Worm (Caenorhabditis elegans) whole organism, L1 larva: Measurements from ENCODE around the gene srw-57.
A peak's percentile ranks its signal among the peaks of the same experiment; 100 is the strongest.

ENCODE experiments used
- C34B4.2 ChIP-seq: sonication (generic microtip); optimal IDR thresholded peaks from 2 replicates; lab custom pipeline; 2017; ENCODE audit warnings: mild to moderate bottlenecking, missing genetic modification characterization, missing compliant biosample characterization
- alr-1 ChIP-seq: fragments of 200-800 bp; sonication (Bioruptor generic); optimal IDR thresholded peaks from 2 replicates; lab custom pipeline; 2018; ENCODE audit warnings: borderline replicate concordance, mild to moderate bottlenecking, missing genetic modification characterization, missing compliant biosample characterization
- aly-2 ChIP-seq: fragments of 150-350 bp; optimal IDR thresholded peaks from 2 replicates; lab custom pipeline; 2014; ENCODE audit warnings: missing biosample characterization, missing genetic modification characterization
- ama-1 ChIP-seq: fragments of 150-350 bp; optimal IDR thresholded peaks from 2 replicates; lab custom pipeline; 2014
- ceh-90 ChIP-seq: sonication (generic microtip); optimal IDR thresholded peaks from 2 replicates; lab custom pipeline; 2016; ENCODE audit warnings: missing genetic modification characterization, missing compliant biosample characterization
- ces-1 ChIP-seq: fragments of 150-350 bp; optimal IDR thresholded peaks from 2 replicates; lab custom pipeline; 2014; ENCODE audit warnings: missing biosample characterization, missing genetic modification reagents, missing genetic modification characterization
- dpl-1 ChIP-seq, 3 experiments: fragments of 150-350 bp in 2 of 3; sonication (generic microtip) in 1 of 3; optimal IDR thresholded peaks; 2 replicates each; lab custom pipeline; 2014 to 2017; ENCODE audit warnings: missing biosample characterization in 3 of 3, missing genetic modification characterization in 3 of 3, missing genetic modification reagents in 3 of 3
- efl-1 ChIP-seq, 4 experiments: fragments of 150-350 bp; optimal IDR thresholded peaks in 3 of 4; peaks in 1 of 4; 1 replicate in 1 of 4; 2 replicates in 3 of 4; lab custom pipeline; 2014; ENCODE audit warnings: missing biosample characterization in 2 of 4, missing genetic modification characterization in 2 of 4, missing genetic modification reagents in 2 of 4
- efl-3 ChIP-seq: fragments of 200-800 bp; sonication (Bioruptor generic); optimal IDR thresholded peaks from 2 replicates; lab custom pipeline; 2018; ENCODE audit warnings: mild to moderate bottlenecking, missing genetic modification characterization, missing compliant biosample characterization
- egl-13 ChIP-seq: sonication (generic microtip); optimal IDR thresholded peaks from 2 replicates; lab custom pipeline; 2016; ENCODE audit warnings: missing genotype, missing genetic modification reagents, missing genetic modification characterization, missing compliant biosample characterization
- egl-27 ChIP-seq, 2 experiments: fragments of 150-350 bp in 1 of 2; sonication (generic microtip); optimal IDR thresholded peaks; 3 replicates each; lab custom pipeline; 2017 to 2018; ENCODE audit warnings: missing biosample characterization in 2 of 2, missing genetic modification characterization in 2 of 2, missing genetic modification reagents in 2 of 2
- elt-2 ChIP-seq: sonication (generic microtip); optimal IDR thresholded peaks from 2 replicates; lab custom pipeline; 2016; ENCODE audit warnings: missing genetic modification characterization, mild to moderate bottlenecking, inconsistent platforms, missing compliant biosample characterization, missing genetic modification reagents
- elt-3 ChIP-seq, 6 experiments: fragments of 150-350 bp in 1 of 6; sonication (generic microtip); optimal IDR thresholded peaks; 2 replicates each; lab custom pipeline; 2017 to 2018; ENCODE audit warnings: missing biosample characterization in 6 of 6, missing genetic modification characterization in 6 of 6, inconsistent platforms in 1 of 6
- fkh-10 ChIP-seq: sonication (generic microtip); optimal IDR thresholded peaks from 2 replicates; lab custom pipeline; 2017; ENCODE audit warnings: missing biosample characterization, missing genetic modification reagents, missing genetic modification characterization
- fkh-8 ChIP-seq: sonication (generic microtip); optimal IDR thresholded peaks from 2 replicates; lab custom pipeline; 2016; ENCODE audit warnings: mild to moderate bottlenecking, missing genetic modification characterization, missing compliant biosample characterization
- hlh-4 ChIP-seq: sonication (generic microtip); optimal IDR thresholded peaks from 2 replicates; lab custom pipeline; 2016; ENCODE audit warnings: mild to moderate bottlenecking, missing genetic modification characterization, missing compliant biosample characterization
- hpl-2 ChIP-seq: fragments of 150-350 bp; optimal IDR thresholded peaks from 2 replicates; lab custom pipeline; 2014; ENCODE audit warnings: missing biosample characterization, missing genetic modification reagents, missing genetic modification characterization
- jun-1 ChIP-seq: fragments of 150-350 bp; optimal IDR thresholded peaks from 2 replicates; lab custom pipeline; 2014; ENCODE audit warnings: missing biosample characterization, missing genetic modification reagents, missing genetic modification characterization
- lin-13 ChIP-seq: fragments of 150-350 bp; optimal IDR thresholded peaks from 2 replicates; lab custom pipeline; 2014; ENCODE audit warnings: missing biosample characterization, missing genetic modification reagents, missing genetic modification characterization
- lin-14 ChIP-seq: fragments of 200-800 bp; sonication (Bioruptor generic); optimal IDR thresholded peaks from 2 replicates; lab custom pipeline; 2018; ENCODE audit warnings: mild to moderate bottlenecking, missing genetic modification characterization, moderate library complexity, missing compliant biosample characterization
- lin-15B ChIP-seq: fragments of 150-350 bp; sonication (generic microtip); optimal IDR thresholded peaks from 3 replicates; lab custom pipeline; 2014; ENCODE audit warnings: missing biosample characterization, missing genetic modification characterization
- lin-35 ChIP-seq, 2 experiments: fragments of 150-350 bp; optimal IDR thresholded peaks; 2 replicates each; lab custom pipeline; 2014; ENCODE audit warnings: missing biosample characterization in 2 of 2, missing genetic modification characterization in 2 of 2, missing genetic modification reagents in 2 of 2
- mdl-1 ChIP-seq, 2 experiments: fragments of 150-350 bp; optimal IDR thresholded peaks; 2 replicates each; lab custom pipeline; 2014 to 2017; ENCODE audit warnings: missing biosample characterization in 2 of 2, missing genetic modification characterization in 2 of 2, inconsistent platforms in 1 of 2
- mef-2 ChIP-seq: fragments of 150-350 bp; optimal IDR thresholded peaks from 2 replicates; lab custom pipeline; 2014; ENCODE audit warnings: missing biosample characterization, missing genetic modification characterization
- nhr-47 ChIP-seq: sonication (generic microtip); optimal IDR thresholded peaks from 2 replicates; lab custom pipeline; 2016; ENCODE audit warnings: mild to moderate bottlenecking, missing genetic modification characterization, moderate library complexity, missing compliant biosample characterization
- nhr-84 ChIP-seq: sonication (generic microtip); optimal IDR thresholded peaks from 2 replicates; lab custom pipeline; 2017; ENCODE audit warnings: missing biosample characterization, missing genetic modification characterization
- pag-3 ChIP-seq: sonication (generic microtip); optimal IDR thresholded peaks from 2 replicates; lab custom pipeline; 2017; ENCODE audit warnings: missing genetic modification characterization, mild to moderate bottlenecking, missing compliant biosample characterization, antibody characterized with exemption, borderline replicate concordance; ENCODE audit not compliant: insufficient read depth
- pqm-1 ChIP-seq: sonication (generic microtip); optimal IDR thresholded peaks from 3 replicates; lab custom pipeline; 2017; ENCODE audit warnings: missing biosample characterization, missing genetic modification characterization
- skn-1 ChIP-seq: fragments of 150-350 bp; optimal IDR thresholded peaks from 2 replicates; lab custom pipeline; 2014; ENCODE audit warnings: missing biosample characterization, missing genetic modification characterization
- snpc-4 ChIP-seq: fragments of 150-350 bp; optimal IDR thresholded peaks from 2 replicates; lab custom pipeline; 2014; ENCODE audit warnings: missing biosample characterization, missing genetic modification characterization
- snu-23 ChIP-seq: sonication (generic microtip); optimal IDR thresholded peaks from 2 replicates; lab custom pipeline; 2016; ENCODE audit warnings: missing genetic modification characterization, missing compliant biosample characterization
- sox-4 ChIP-seq: sonication (generic microtip); optimal IDR thresholded peaks from 2 replicates; lab custom pipeline; 2016; ENCODE audit warnings: missing genetic modification characterization, missing compliant biosample characterization
- swsn-7 ChIP-seq: sonication (generic microtip); optimal IDR thresholded peaks from 2 replicates; lab custom pipeline; 2016; ENCODE audit warnings: missing genetic modification characterization, missing compliant biosample characterization
- tbx-2 ChIP-seq: sonication (generic microtip); optimal IDR thresholded peaks from 2 replicates; lab custom pipeline; 2016; ENCODE audit warnings: missing genetic modification characterization, missing compliant biosample characterization
- unc-30 ChIP-seq: sonication (generic microtip); optimal IDR thresholded peaks from 2 replicates; lab custom pipeline; 2017; ENCODE audit warnings: missing biosample characterization, missing genetic modification characterization
- unc-86 ChIP-seq: sonication (generic microtip); optimal IDR thresholded peaks from 2 replicates; lab custom pipeline; 2016; ENCODE audit warnings: missing genetic modification characterization, missing compliant biosample characterization
- unc-98 ChIP-seq: fragments of 200-800 bp; sonication (Bioruptor generic); IDR thresholded peaks from 2 replicates; pipeline ENCODE4 v1.3.6; 2022; ENCODE audit warnings: missing genetic modification characterization, missing compliant biosample characterization
- zag-1 ChIP-seq: fragments of 150-350 bp; optimal IDR thresholded peaks from 2 replicates; lab custom pipeline; 2014; ENCODE audit warnings: missing biosample characterization, missing genetic modification characterization
- ztf-11 ChIP-seq, 2 experiments: sonication (generic microtip); optimal IDR thresholded peaks; 2 replicates each; lab custom pipeline; 2016 to 2017; ENCODE audit warnings: missing genetic modification characterization in 2 of 2, missing biosample characterization in 1 of 2, missing compliant biosample characterization in 1 of 2

The srw-57 gene

DNA sequence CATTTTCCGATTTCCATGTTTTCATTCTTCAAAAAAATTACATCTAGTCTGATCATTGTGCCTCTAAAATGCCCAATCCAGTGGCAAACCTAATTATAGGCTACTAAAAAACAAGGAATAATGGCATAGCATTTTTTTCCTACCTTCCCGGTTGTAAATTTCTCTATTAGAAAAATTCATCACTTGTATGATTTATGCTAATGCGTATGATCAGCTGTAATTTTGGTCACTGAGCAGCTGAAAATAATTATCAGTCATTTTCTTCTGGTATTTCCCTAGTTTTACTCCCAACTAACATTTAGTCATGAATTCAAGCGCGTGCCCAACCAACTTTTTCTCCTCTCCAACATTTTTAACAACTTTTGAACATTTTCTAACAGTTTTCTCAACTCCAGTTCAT is 665 bp upstream of the srw-57 start, which contains the start of gene srh-186:
TSS of gene srh-186 (plus strand) at position 301 of the 400 bp plus-strand sequence.
- no peak for TF ChIP-seq unc-30 (tag; lab: Kevin White, UChicago)
- TF ChIP-seq skn-1 = no peak
- no peak for TF ChIP-seq egl-13 (tag; lab: Kevin White, UChicago)
- no peak for TF ChIP-seq C34B4.2 (tag; lab: Kevin White, UChicago)
- no peak for TF ChIP-seq lin-15B (tag; lab: Kevin White, UChicago)
- no peak for TF ChIP-seq mdl-1 (tag; optimal IDR thresholded peaks at IDR 0.05; lab: Kevin White, UChicago)
- no peak for TF ChIP-seq unc-98 (GFP tag; lab: Robert Waterston, UW)
- no peak for TF ChIP-seq hlh-4 (tag; lab: Kevin White, UChicago)
- no peak for TF ChIP-seq ces-1
- no peak for TF ChIP-seq mef-2 (tag; lab: Kevin White, UChicago)

DNA sequence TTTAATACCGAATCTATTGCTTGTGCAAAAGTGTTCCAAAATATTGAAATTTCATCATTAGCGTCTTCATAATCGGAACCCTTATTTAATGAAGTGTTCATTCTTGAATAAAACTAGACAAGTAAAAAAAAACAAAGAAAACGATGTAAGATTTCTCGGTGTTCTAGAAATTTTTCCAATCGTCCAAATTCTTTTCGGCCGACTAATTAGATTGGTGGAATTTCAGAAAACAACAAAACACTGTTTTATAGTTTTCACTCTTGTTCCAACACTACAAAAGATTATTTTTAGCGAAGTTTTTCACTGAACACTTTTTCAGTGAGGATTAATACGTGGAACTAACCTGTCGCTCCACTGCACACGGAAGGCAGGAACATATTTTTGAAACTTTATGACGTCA is 2.1 kb downstream of the srw-57 start, which contains the start of gene srw-56:
TSS of gene srw-56 (minus strand) at position 101 of the 400 bp plus-strand sequence.
- no peak for TF ChIP-seq snpc-4
- TF ChIP-seq efl-1 (optimal IDR thresholded peaks at IDR 0.05; lab: Kevin White, UChicago) = no peak
- TF ChIP-seq efl-1 (GFP tag; optimal IDR thresholded peaks at IDR 0.05 in 1 of 2; lab: Kevin White, UChicago) = peak in 1 of 2 experiments; percentile 61

DNA sequence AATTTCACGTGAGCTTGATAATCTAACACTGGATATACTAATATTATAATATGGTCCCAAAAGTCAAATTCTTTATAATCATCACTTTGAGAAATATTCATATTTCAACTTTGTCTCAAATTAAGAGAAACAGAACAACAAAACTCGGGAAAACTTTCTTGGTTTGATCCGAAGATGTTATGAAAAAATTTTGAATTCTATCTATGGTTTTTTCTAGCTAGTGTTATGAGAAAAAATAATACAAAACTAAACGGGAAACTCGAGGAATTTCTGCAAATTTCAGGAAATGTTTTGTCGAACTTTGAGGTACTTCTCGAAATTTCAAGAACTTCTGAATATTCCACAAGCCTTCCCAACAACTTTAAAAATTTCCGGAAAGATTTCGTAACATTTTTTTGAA is 3.9 kb downstream of the srw-57 start, which contains the start of gene srw-59:
TSS of gene srw-59 (minus strand) at position 101 of the 400 bp plus-strand sequence.
- TF ChIP-seq snpc-4 (no peak), lin-15B (tag; lab: Kevin White, UChicago) (no peak), nhr-84 (no peak), unc-98 (GFP tag; lab: Robert Waterston, UW) (no peak), nhr-47 (tag; lab: Kevin White, UChicago) (no peak), lin-35 (GFP tag; optimal IDR thresholded peaks at IDR 0.05; lab: Kevin White, UChicago) (no peak), dpl-1 (GFP tag; optimal IDR thresholded peaks at IDR 0.05; lab: Kevin White, UChicago) (no peak), fkh-8 (tag; lab: Kevin White, UChicago) (no peak), tbx-2 (tag; lab: Kevin White, UChicago) (no peak), aly-2 (tag; lab: Kevin White, UChicago) (no peak), hpl-2 (GFP tag; lab: Kevin White, UChicago) (no peak), lin-13 (no peak), sox-4 (no peak), snu-23 (GFP tag; lab: Kevin White, UChicago) (no peak), efl-3 (GFP tag; lab: Kevin White, UChicago) (no peak), alr-1 (tag; lab: Kevin White, UChicago) (no peak), unc-86 (tag; lab: Kevin White, UChicago) (no peak), pag-3 (no peak), ceh-90 (tag; lab: Kevin White, UChicago) (no peak), jun-1 (no peak)

DNA sequence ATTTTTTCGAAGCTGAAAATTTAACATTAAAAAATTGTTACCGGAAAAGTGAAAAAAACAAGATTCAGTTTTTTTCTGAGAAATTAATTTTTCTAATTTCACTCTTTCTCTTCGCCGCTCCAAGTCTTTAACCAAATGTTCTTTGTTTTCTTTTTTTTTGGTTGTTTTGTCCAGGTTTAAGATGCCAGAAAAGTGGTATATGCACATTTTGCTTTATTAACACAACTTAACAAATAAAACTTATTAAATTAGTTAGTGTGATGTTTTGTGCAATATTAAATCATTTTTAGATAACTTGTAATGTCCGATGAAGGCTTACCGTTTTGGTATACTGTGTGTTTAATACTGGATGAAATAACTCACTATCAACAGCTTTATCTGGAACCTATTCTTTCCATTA is 11.7 kb downstream of the srw-57 start, which contains the start of gene srw-53:
TSS of gene srw-53 (plus strand) at position 301 of the 400 bp plus-strand sequence.
- no peak for TF ChIP-seq ceh-90 (tag; lab: Kevin White, UChicago)
- TF ChIP-seq dpl-1 (GFP tag; optimal IDR thresholded peaks at IDR 0.05; lab: Kevin White, UChicago) = no peak
- no peak for TF ChIP-seq tbx-2 (tag; lab: Kevin White, UChicago)
- TF ChIP-seq swsn-7 (tag; lab: Kevin White, UChicago) = no peak
- no peak for TF ChIP-seq unc-86 (tag; lab: Kevin White, UChicago)
- no peak for TF ChIP-seq sox-4
- TF ChIP-seq nhr-47 (tag; lab: Kevin White, UChicago) = no peak
- TF ChIP-seq lin-14 (GFP tag; lab: Kevin White, UChicago) = no peak
- no peak for TF ChIP-seq elt-2 (tag; lab: Kevin White, UChicago)
- TF ChIP-seq ztf-11 (tag; optimal IDR thresholded peaks at IDR 0.05; lab: Kevin White, UChicago) = no peak
- TF ChIP-seq egl-27 (tag; optimal IDR thresholded peaks at IDR 0.05; lab: Kevin White, UChicago) = no peak
- TF ChIP-seq zag-1 (tag; lab: Kevin White, UChicago) = no peak
- no peak for TF ChIP-seq elt-3 (tag; optimal IDR thresholded peaks at IDR 0.05; lab: Kevin White, UChicago)
- TF ChIP-seq pqm-1 (tag; lab: Kevin White, UChicago) = no peak
- no peak for TF ChIP-seq C34B4.2 (tag; lab: Kevin White, UChicago)
- TF ChIP-seq hlh-4 (tag; lab: Kevin White, UChicago) = no peak
- TF ChIP-seq ama-1 = no peak
- no peak for TF ChIP-seq fkh-10 (GFP tag; lab: Kevin White, UChicago)
